ENCODE assay signal across 2 fruit fly cellular contexts in the genomic region with DNA sequence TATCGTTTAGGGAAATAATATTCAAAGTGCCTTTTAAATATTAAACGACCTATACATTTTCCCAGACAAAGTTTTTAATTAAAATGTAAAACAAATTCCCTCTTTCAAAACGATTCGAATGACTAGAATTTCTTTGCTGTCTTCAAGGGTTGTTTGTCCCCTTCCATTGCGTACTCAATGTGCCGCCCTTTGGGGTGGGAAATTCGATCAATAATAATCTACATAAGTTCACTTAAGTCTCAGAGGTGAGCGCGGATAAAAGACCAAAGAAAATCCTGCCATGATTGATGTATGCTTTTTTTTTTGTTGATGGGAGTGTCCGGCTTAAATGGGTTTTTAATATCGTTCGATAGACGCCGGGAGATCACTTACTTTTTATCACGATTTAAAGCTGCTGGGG.
A peak's percentile ranks its signal among the peaks of the same experiment; 100 is the strongest.
TF ChIP-seq lines count a peak whose summit lies in the region.

No protein-coding gene starts in this region.

- no peak for TF ChIP-seq CTCF in whole organism, embryonic (GFP tag; optimal IDR thresholded peaks at IDR 0.05; lab: Kevin White, UChicago)

TF ChIP-seq in whole organism, embryonic, 481 proteins besides CTCF, POLR2A, EP300 and RAD21:
- peak; percentile 8 for TF ChIP-seq oc (tag; optimal IDR thresholded peaks at IDR 0.05; lab: Kevin White, UChicago)
- TF ChIP-seq onecut (GFP tag; IDR thresholded peaks at IDR 0.05; lab: Robert Waterston, UW): peak; percentile 84
- peak; percentile 87 for TF ChIP-seq pros (GFP tag; optimal IDR thresholded peaks at IDR 0.05; lab: Kevin White, UChicago)
- TF ChIP-seq lab (GFP tag; optimal IDR thresholded peaks at IDR 0.05; lab: Kevin White, UChicago): peak; percentile 66
- no peak for TF ChIP-seq CG15269 (tag; optimal IDR thresholded peaks at IDR 0.05; lab: Kevin White, UChicago)
- TF ChIP-seq Neu2 (GFP tag; optimal IDR thresholded peaks at IDR 0.05; lab: Kevin White, UChicago; ENCODE audit: borderline replicate concordance): no peak
- peak in 1 of 2 experiments; percentile 8 for TF ChIP-seq eve (GFP tag; optimal IDR thresholded peaks at IDR 0.05; lab: Kevin White, UChicago)
- TF ChIP-seq CG10321 (GFP tag; IDR thresholded peaks at IDR 0.05; lab: Robert Waterston, UW): no peak

TF ChIP-seq in whole organism, prepupa, 60 proteins besides CTCF, POLR2A, EP300 and RAD21:
- TF ChIP-seq CG4318 (GFP tag; optimal IDR thresholded peaks at IDR 0.05; lab: Kevin White, UChicago): no peak
- TF ChIP-seq svp (GFP tag; lab: Kevin White, UChicago): peak; percentile 49
- TF ChIP-seq Smox (GFP tag; optimal IDR thresholded peaks at IDR 0.05; lab: Kevin White, UChicago): no peak
- no peak for TF ChIP-seq salr (GFP tag; optimal IDR thresholded peaks at IDR 0.05; lab: Kevin White, UChicago)
- TF ChIP-seq fd59A (GFP tag; optimal IDR thresholded peaks at IDR 0.05; lab: Kevin White, UChicago): no peak
TF ChIP-seq in whole organism, prepupa: peak in this region for 1.
